Fruit fly (Drosophila melanogaster) S2 (cell line): Measurements from ENCODE around the gene CG15357.

ENCODE experiments used
- CG8478 ChIP-seq: fragments of >200 bp; optimal IDR thresholded peaks from 2 replicates; lab custom pipeline; 2018
- CTCF ChIP-seq, 2 experiments: fragments of >200 bp; optimal IDR thresholded peaks; 2 replicates each; lab custom pipeline; 2018

dm6 chr2L:1923846-1924245 is 21.7 kb downstream of the CG15357 start:
- no peak for TF ChIP-seq CG8478
- no peak for TF ChIP-seq CTCF (optimal IDR thresholded peaks at IDR 0.05; lab: Kevin White, UChicago)
